Fruit fly (Drosophila melanogaster) whole organism, embryonic: ENCODE data around the gene galla-2.

ENCODE experiments used
- Atf-2 ChIP-seq: fragments of 200-800 bp; sonication (Bioruptor generic); optimal IDR thresholded peaks from 2 replicates; lab custom pipeline; 2016; ENCODE audit warnings: missing biosample characterization, missing genetic modification characterization
- C15 ChIP-seq: fragments of 200-800 bp; sonication (Bioruptor generic); IDR thresholded peaks from 3 replicates; pipeline ENCODE4 v1.3.6; 2022; ENCODE audit warnings: missing biosample characterization, missing genetic modification characterization
- CG11093 ChIP-seq: fragments of 200-800 bp; sonication (Bioruptor generic); IDR thresholded peaks from 3 replicates; pipeline ENCODE4 v1.3.6; 2022; ENCODE audit warnings: missing biosample characterization, missing genetic modification characterization
- CG11695 ChIP-seq: fragments of 200-800 bp; sonication (Bioruptor generic); IDR thresholded peaks from 3 replicates; pipeline ENCODE4 v1.3.6; 2022; ENCODE audit warnings: missing biosample characterization, missing genetic modification characterization
- CG11696 ChIP-seq: fragments of 200-800 bp; sonication (Bioruptor generic); IDR thresholded peaks from 2 replicates; pipeline ENCODE4 v1.3.6; 2022; ENCODE audit warnings: missing biosample characterization, missing genetic modification characterization
- CG13424 ChIP-seq: fragments of 200-800 bp; sonication (Bioruptor generic); optimal IDR thresholded peaks from 2 replicates; lab custom pipeline; 2019; ENCODE audit warnings: missing biosample characterization, mild to moderate bottlenecking, missing genetic modification characterization, moderate library complexity
- CG15601 ChIP-seq: fragments of 200-800 bp; sonication (Bioruptor generic); optimal IDR thresholded peaks from 3 replicates; lab custom pipeline; 2019; ENCODE audit warnings: missing biosample characterization, mild to moderate bottlenecking, missing genetic modification characterization, moderate library complexity
- CG1647 ChIP-seq: fragments of 200-800 bp; sonication (Bioruptor generic); optimal IDR thresholded peaks from 3 replicates; lab custom pipeline; 2016; ENCODE audit warnings: missing biosample characterization, missing genetic modification characterization
- CG16815 ChIP-seq: fragments of 200-800 bp; sonication (Bioruptor generic); optimal IDR thresholded peaks from 3 replicates; lab custom pipeline; 2017; ENCODE audit warnings: missing biosample characterization, mild to moderate bottlenecking, missing genetic modification characterization
- CG16863 ChIP-seq: fragments of 200-800 bp; sonication (Bioruptor generic); optimal IDR thresholded peaks from 3 replicates; lab custom pipeline; 2016; ENCODE audit warnings: missing biosample characterization, missing genetic modification characterization
- CG17385 ChIP-seq: fragments of 200-800 bp; sonication (Bioruptor generic); optimal IDR thresholded peaks from 3 replicates; lab custom pipeline; 2018; ENCODE audit warnings: missing biosample characterization, mild to moderate bottlenecking, missing genetic modification characterization
- CG17612 ChIP-seq: fragments of 200-800 bp; sonication (Bioruptor generic); IDR thresholded peaks from 2 replicates; pipeline ENCODE4 v1.3.6; 2022; ENCODE audit warnings: missing biosample characterization, missing genetic modification characterization
- CG17912 ChIP-seq: fragments of 200-800 bp; sonication (Bioruptor generic); optimal IDR thresholded peaks from 2 replicates; lab custom pipeline; 2018; ENCODE audit warnings: missing biosample characterization, mild to moderate bottlenecking, missing genetic modification characterization
- CG18011 ChIP-seq: fragments of 200-800 bp; sonication (Bioruptor generic); optimal IDR thresholded peaks from 2 replicates; lab custom pipeline; 2017; ENCODE audit warnings: missing biosample characterization, missing genetic modification characterization, mild to moderate bottlenecking, moderate library complexity, missing genotype
- CG18599 ChIP-seq: fragments of 200-800 bp; sonication (Bioruptor generic); optimal IDR thresholded peaks from 3 replicates; lab custom pipeline; 2017; ENCODE audit warnings: missing biosample characterization, missing genetic modification characterization, mild to moderate bottlenecking, moderate library complexity, missing genetic modification reagents
- CG18619 ChIP-seq: fragments of 200-800 bp; sonication (Bioruptor generic); optimal IDR thresholded peaks from 3 replicates; lab custom pipeline; 2017; ENCODE audit warnings: missing biosample characterization, mild to moderate bottlenecking, missing genetic modification characterization
- CG30403 ChIP-seq: fragments of 200-800 bp; sonication (Bioruptor generic); optimal IDR thresholded peaks from 3 replicates; lab custom pipeline; 2016; ENCODE audit warnings: missing biosample characterization, missing genetic modification characterization
- CG3163 ChIP-seq: fragments of 200-800 bp; sonication (Bioruptor generic); optimal IDR thresholded peaks from 3 replicates; lab custom pipeline; 2016; ENCODE audit warnings: missing biosample characterization, missing genetic modification characterization
- CG6175 ChIP-seq: fragments of 200-800 bp; sonication (Bioruptor generic); IDR thresholded peaks from 3 replicates; pipeline ENCODE4 v1.3.6; 2022; ENCODE audit warnings: missing biosample characterization, missing genetic modification characterization
- CG7271 ChIP-seq: fragments of 200-800 bp; sonication (Bioruptor generic); optimal IDR thresholded peaks from 2 replicates; lab custom pipeline; 2018; ENCODE audit warnings: missing biosample characterization, mild to moderate bottlenecking, missing genetic modification characterization, moderate library complexity
- CG7839 ChIP-seq: fragments of 200-800 bp; sonication (Bioruptor generic); optimal IDR thresholded peaks from 3 replicates; lab custom pipeline; 2018; ENCODE audit warnings: missing biosample characterization, mild to moderate bottlenecking, missing genetic modification characterization, moderate library complexity
- CG8281 ChIP-seq: fragments of 200-800 bp; sonication (Bioruptor generic); optimal IDR thresholded peaks from 2 replicates; lab custom pipeline; 2018; ENCODE audit warnings: missing biosample characterization, mild to moderate bottlenecking, missing genetic modification characterization, moderate library complexity
- CG8290 ChIP-seq, 3 experiments: fragments of 200-800 bp; sonication (Bioruptor generic); optimal IDR thresholded peaks; 2 replicates each; lab custom pipeline; 2016 to 2019; ENCODE audit warnings: missing biosample characterization in 3 of 3, missing genetic modification characterization in 3 of 3, mild to moderate bottlenecking in 2 of 3, moderate library complexity in 1 of 3
- CTCF ChIP-seq: fragments of 200-800 bp; sonication (Bioruptor generic); optimal IDR thresholded peaks from 2 replicates; lab custom pipeline; 2017; ENCODE audit warnings: missing biosample characterization, mild to moderate bottlenecking, missing genetic modification characterization, moderate library complexity
- Doc3 ChIP-seq: fragments of 200-800 bp; sonication (Bioruptor generic); IDR thresholded peaks from 3 replicates; pipeline ENCODE4 v1.3.6; 2022; ENCODE audit warnings: missing biosample characterization, missing genetic modification characterization; ENCODE audit not compliant: partially characterized antibody
- Dp ChIP-seq: fragments of 200-800 bp; sonication (Bioruptor generic); optimal IDR thresholded peaks from 2 replicates; lab custom pipeline; 2018; ENCODE audit warnings: missing biosample characterization, mild to moderate bottlenecking, missing genetic modification characterization, moderate library complexity
- ERR ChIP-seq: fragments of 200-800 bp; sonication (Bioruptor generic); optimal IDR thresholded peaks from 2 replicates; lab custom pipeline; 2016; ENCODE audit warnings: missing biosample characterization, missing genetic modification characterization
- Lhr ChIP-seq: fragments of 200-800 bp; sonication (Bioruptor generic); optimal IDR thresholded peaks from 3 replicates; lab custom pipeline; 2017; ENCODE audit warnings: mild to moderate bottlenecking, missing biosample characterization, missing genetic modification reagents, missing genetic modification characterization
- NFAT ChIP-seq: fragments of 200-800 bp; sonication (Bioruptor generic); IDR thresholded peaks from 2 replicates; pipeline ENCODE4 v1.3.6; 2022; ENCODE audit warnings: missing biosample characterization, missing genetic modification characterization
- Opbp ChIP-seq: fragments of 200-800 bp; sonication (Bioruptor generic); IDR thresholded peaks from 3 replicates; pipeline ENCODE4 v1.3.6; 2022; ENCODE audit warnings: missing biosample characterization, missing genetic modification characterization; ENCODE audit not compliant: partially characterized antibody
- Sry-δ ChIP-seq: fragments of 200-800 bp; sonication (Bioruptor generic); optimal IDR thresholded peaks from 2 replicates; lab custom pipeline; 2016; ENCODE audit warnings: missing biosample characterization, missing genetic modification characterization
- Xrp1 ChIP-seq: fragments of 200-800 bp; sonication (Bioruptor generic); IDR thresholded peaks from 2 replicates; pipeline ENCODE4 v1.3.6; 2022; ENCODE audit warnings: missing biosample characterization, missing genetic modification characterization
- ash1 ChIP-seq: fragments of 200-800 bp; sonication (Bioruptor generic); optimal IDR thresholded peaks from 2 replicates; lab custom pipeline; 2018; ENCODE audit warnings: missing biosample characterization, mild to moderate bottlenecking, missing genetic modification characterization
- bigmax ChIP-seq: fragments of 200-800 bp; sonication (Bioruptor generic); optimal IDR thresholded peaks from 2 replicates; lab custom pipeline; 2018; ENCODE audit warnings: missing biosample characterization, mild to moderate bottlenecking, missing genetic modification characterization
- bowl ChIP-seq: fragments of 200-800 bp; sonication (Bioruptor generic); IDR thresholded peaks from 2 replicates; pipeline ENCODE4 v1.3.6; 2022; ENCODE audit warnings: missing biosample characterization, missing genetic modification characterization
- da ChIP-seq: fragments of 200-800 bp; sonication (Bioruptor generic); optimal IDR thresholded peaks from 2 replicates; lab custom pipeline; 2016; ENCODE audit warnings: missing biosample characterization, missing genetic modification characterization
- gcm ChIP-seq: fragments of 200-800 bp; sonication (Bioruptor generic); optimal IDR thresholded peaks from 2 replicates; lab custom pipeline; 2019; ENCODE audit warnings: missing biosample characterization, mild to moderate bottlenecking, missing genetic modification characterization, moderate library complexity
- hkb ChIP-seq, 2 experiments: fragments of 200-800 bp in 1 of 2; fragments of >200 bp in 1 of 2; sonication (Bioruptor generic) in 1 of 2; IDR thresholded peaks in 1 of 2; optimal IDR thresholded peaks in 1 of 2; 2 replicates each; pipeline versions ENCODE4 v1.3.6 to Lab custom; 2017 to 2022; ENCODE audit warnings: missing biosample characterization in 1 of 2, missing genetic modification characterization in 1 of 2
- maf-S ChIP-seq: fragments of 200-800 bp; sonication (Bioruptor generic); optimal IDR thresholded peaks from 2 replicates; lab custom pipeline; 2016; ENCODE audit warnings: missing biosample characterization, missing genetic modification characterization
- mld ChIP-seq: fragments of 200-800 bp; sonication (Bioruptor generic); IDR thresholded peaks from 3 replicates; pipeline ENCODE4 v1.3.6; 2022; ENCODE audit warnings: missing biosample characterization, missing genetic modification characterization; ENCODE audit not compliant: partially characterized antibody
- pros ChIP-seq: fragments of 200-800 bp; sonication (Bioruptor generic); optimal IDR thresholded peaks from 3 replicates; lab custom pipeline; 2019; ENCODE audit warnings: missing biosample characterization, mild to moderate bottlenecking, missing genetic modification characterization, moderate library complexity
- seq ChIP-seq: fragments of 200-800 bp; sonication (Bioruptor generic); IDR thresholded peaks from 2 replicates; pipeline ENCODE4 v1.3.6; 2022; ENCODE audit warnings: missing biosample characterization, missing genetic modification characterization
- sob ChIP-seq: fragments of 200-800 bp; sonication (Bioruptor generic); IDR thresholded peaks from 2 replicates; pipeline ENCODE4 v1.3.6; 2022; ENCODE audit warnings: missing biosample characterization, missing genetic modification characterization
- sqz ChIP-seq: fragments of 200-800 bp; sonication (Bioruptor generic); optimal IDR thresholded peaks from 3 replicates; lab custom pipeline; 2018; ENCODE audit warnings: missing biosample characterization, mild to moderate bottlenecking, missing genetic modification characterization
- tna ChIP-seq: fragments of 200-800 bp; sonication (Bioruptor generic); IDR thresholded peaks from 2 replicates; pipeline ENCODE4 v1.3.6; 2022; ENCODE audit warnings: missing biosample characterization, missing genetic modification characterization; ENCODE audit not compliant: partially characterized antibody
- trem ChIP-seq: fragments of 200-800 bp; optimal IDR thresholded peaks from 3 replicates; lab custom pipeline; 2019; ENCODE audit warnings: missing biosample characterization, mild to moderate bottlenecking, missing genetic modification characterization, moderate library complexity
- ttk ChIP-seq: fragments of 200-800 bp; sonication (Bioruptor generic); IDR thresholded peaks from 2 replicates; pipeline ENCODE4 v2.1.2; 2022; ENCODE audit warnings: missing biosample characterization, missing genetic modification characterization
- zen2 ChIP-seq: fragments of 200-800 bp; sonication (Bioruptor generic); IDR thresholded peaks from 3 replicates; pipeline ENCODE4 v1.3.6; 2022; ENCODE audit warnings: missing biosample characterization, missing genetic modification characterization; ENCODE audit not compliant: partially characterized antibody

Gene galla-2

DNA sequence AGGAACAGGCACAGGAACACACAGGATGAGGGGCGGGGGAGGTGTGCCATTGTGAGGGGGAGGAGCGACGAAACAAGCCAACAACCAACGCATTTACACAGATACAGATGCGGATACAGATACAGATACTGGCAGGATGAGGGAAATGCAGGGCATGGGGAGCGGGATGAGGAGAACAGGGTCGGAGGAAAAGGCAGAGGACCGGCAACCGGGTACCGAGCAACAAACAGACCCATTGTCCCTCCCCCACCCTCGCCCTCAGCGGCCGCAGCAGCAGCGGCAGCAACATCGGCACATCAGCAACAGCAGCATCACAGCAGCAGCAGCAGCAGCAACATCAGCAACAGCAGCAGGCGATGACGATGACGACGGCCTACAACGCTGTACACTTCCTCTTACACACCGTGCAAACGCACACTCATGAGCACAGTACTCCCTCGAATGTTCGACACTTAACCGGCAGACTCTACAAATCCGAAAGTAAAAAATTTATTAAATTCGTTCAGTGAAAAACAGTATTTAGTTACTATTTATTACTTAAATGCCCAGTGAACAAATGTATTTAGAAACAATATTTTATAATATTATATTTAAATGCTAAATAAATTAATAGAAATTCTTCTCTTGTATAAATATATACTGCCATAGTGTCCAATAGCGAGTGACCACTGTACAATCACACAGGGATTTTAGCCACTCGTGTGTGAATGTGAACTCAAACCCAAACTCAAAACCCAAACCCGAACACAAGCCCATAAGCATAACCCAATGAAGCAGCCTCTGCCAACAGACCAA lies 27.1 kb upstream of the galla-2 start (continued):
- no peak for TF ChIP-seq CG6175 (GFP tag; lab: Robert Waterston, UW)
- peak; percentile 93 for TF ChIP-seq CG7839 (tag; lab: Kevin White, UChicago)
- TF ChIP-seq CG13424 (tag; lab: Kevin White, UChicago) = peak; percentile 90
- TF ChIP-seq CG17912 = peak; percentile 0
- TF ChIP-seq Doc3 = no peak
- TF ChIP-seq gcm (GFP tag; lab: Kevin White, UChicago) = peak; percentile 84
- no peak for TF ChIP-seq NFAT (GFP tag; lab: Robert Waterston, UW)
- peak; percentile 86 for TF ChIP-seq CG11093 (GFP tag; lab: Robert Waterston, UW)
- TF ChIP-seq CG30403 (GFP tag; lab: Kevin White, UChicago) = peak; percentile 80
- TF ChIP-seq CG15601 (tag; lab: Kevin White, UChicago) = peak; percentile 85
- no peak for TF ChIP-seq Opbp (GFP tag; lab: Robert Waterston, UW)
- TF ChIP-seq bowl (GFP tag; lab: Robert Waterston, UW) = no peak
- TF ChIP-seq ash1 (GFP tag; lab: Kevin White, UChicago) = no peak
- no peak for TF ChIP-seq CG16863
- TF ChIP-seq CG8290 (GFP tag; optimal IDR thresholded peaks at IDR 0.05; lab: Kevin White, UChicago) = peak; percentile 59
- peak; percentile 13 to 27 for TF ChIP-seq CG8290 (tag; optimal IDR thresholded peaks at IDR 0.05; lab: Kevin White, UChicago)
- 0 out of 2 replicates have a peak, but pooled peaks have one; percentile 39 for TF ChIP-seq CG11696 (GFP tag; lab: Robert Waterston, UW)
- no peak for TF ChIP-seq bigmax (GFP tag; lab: Kevin White, UChicago)
- TF ChIP-seq hkb (optimal IDR thresholded peaks at IDR 0.05; lab: Kevin White, UChicago) = no peak
- TF ChIP-seq hkb (GFP tag; IDR thresholded peaks at IDR 0.05; lab: Robert Waterston, UW) = peak; percentile 90
- TF ChIP-seq CG8281 (tag; lab: Kevin White, UChicago) = peak; percentile 71
- TF ChIP-seq sqz = peak; percentile 73
- no peak for TF ChIP-seq CG1647 (GFP tag; lab: Kevin White, UChicago)
- TF ChIP-seq CG18619 = peak; percentile 78
- TF ChIP-seq CG3163 (GFP tag; lab: Kevin White, UChicago) = no peak
- TF ChIP-seq CG17612 (GFP tag; lab: Robert Waterston, UW) = peak; percentile 54; the same call in 1 of the 2 replicates
- no peak for TF ChIP-seq da (GFP tag; lab: Kevin White, UChicago)
- peak; percentile 92 for TF ChIP-seq trem (tag; lab: Kevin White, UChicago)
- TF ChIP-seq Dp = no peak
- TF ChIP-seq Lhr (GFP tag; lab: Kevin White, UChicago) = peak; percentile 24
- peak; percentile 88 for TF ChIP-seq CG16815
- peak; percentile 45 for TF ChIP-seq CTCF (GFP tag; lab: Kevin White, UChicago)
- TF ChIP-seq Atf-2 = no peak
- TF ChIP-seq tna = peak; percentile 72
- TF ChIP-seq ttk (GFP tag; lab: Robert Waterston, UW) = peak; percentile 82
- peak; percentile 93 for TF ChIP-seq CG18599
- peak; percentile 96 for TF ChIP-seq Xrp1 (GFP tag; lab: Robert Waterston, UW)
- peak; percentile 67 for TF ChIP-seq sob (GFP tag; lab: Robert Waterston, UW)
- no peak; the same call in 2 of the 3 replicates for TF ChIP-seq mld (GFP tag; lab: Robert Waterston, UW)
- TF ChIP-seq CG7271 (tag; lab: Kevin White, UChicago) = peak; percentile 63
- peak; percentile 49; the same call in 1 of the 3 replicates for TF ChIP-seq C15
- TF ChIP-seq CG17385 (GFP tag; lab: Kevin White, UChicago) = peak; percentile 81
- TF ChIP-seq pros (GFP tag; lab: Kevin White, UChicago) = no peak
- TF ChIP-seq Sry-δ (GFP tag; lab: Kevin White, UChicago) = no peak
- TF ChIP-seq seq (GFP tag; lab: Robert Waterston, UW) = peak; percentile 76
- TF ChIP-seq CG11695 (GFP tag; lab: Robert Waterston, UW) = peak; percentile 88
- no peak for TF ChIP-seq maf-S (GFP tag; lab: Kevin White, UChicago)
- no peak for TF ChIP-seq ERR (GFP tag; lab: Kevin White, UChicago)
- TF ChIP-seq zen2 (GFP tag; lab: Robert Waterston, UW) = no peak
- TF ChIP-seq CG18011 (GFP tag; lab: Kevin White, UChicago) = peak; percentile 28
